Worm (Caenorhabditis elegans): ENCODE results near the gene F54E2.9.

DNA sequence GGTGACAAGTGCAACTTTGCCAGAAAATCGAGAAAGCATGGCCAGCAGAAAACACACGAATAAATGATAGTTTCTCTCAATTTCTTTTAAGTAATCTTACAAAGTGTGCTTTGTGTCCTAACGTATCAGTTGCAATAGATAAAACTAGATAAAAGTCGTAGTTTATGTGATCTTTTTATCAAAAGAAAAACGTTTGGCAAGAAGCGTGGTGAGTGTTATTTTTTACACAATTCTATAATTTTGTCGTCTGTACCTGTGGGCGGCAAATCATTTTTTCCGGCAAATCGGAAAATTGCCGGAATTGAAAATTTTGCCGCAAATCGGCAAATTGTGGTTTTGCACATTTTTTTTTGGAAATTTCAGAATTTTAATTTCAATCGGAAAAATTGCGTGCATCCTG is 46.3 kb downstream of the F54E2.9 start, which contains the start of gene R05D8.9:
- TF ChIP-seq aptf-3 (GFP tag; IDR thresholded peaks at IDR 0.05) (no peak), ama-1 (optimal IDR thresholded peaks at IDR 0.05) (no peak), ama-1 (GFP tag; optimal IDR thresholded peaks at IDR 0.05) (no peak), sptf-2 (GFP tag; optimal IDR thresholded peaks at IDR 0.05) (no peak), chd-7 (tag; optimal IDR thresholded peaks at IDR 0.05) (no peak), die-1 (tag; optimal IDR thresholded peaks at IDR 0.05) (no peak), rec-8 (tag; optimal IDR thresholded peaks at IDR 0.05) (no peak), T26A5.8 (tag; optimal IDR thresholded peaks at IDR 0.05) (no peak), somi-1 (GFP tag; optimal IDR thresholded peaks at IDR 0.05) (no peak), Y95B8A.8 (GFP tag; IDR thresholded peaks at IDR 0.05) (no peak), lsl-1 (GFP tag; optimal IDR thresholded peaks at IDR 0.05) (no peak)
